Worm (Caenorhabditis elegans): ENCODE results near the gene tps-1.

- TF ChIP-seq pag-3 (tag; optimal IDR thresholded peaks at IDR 0.05; ENCODE audit: borderline replicate concordance) (no peak), elt-2 (tag; optimal IDR thresholded peaks at IDR 0.05) (no peak), rnt-1 (tag; optimal IDR thresholded peaks at IDR 0.05) (no peak), pha-4 (tag; optimal IDR thresholded peaks at IDR 0.05) (no peak), nhr-11 (tag; optimal IDR thresholded peaks at IDR 0.05) (no peak), fkh-10 (GFP tag; optimal IDR thresholded peaks at IDR 0.05) (no peak), lin-11 (tag; optimal IDR thresholded peaks at IDR 0.05) (no peak), ceh-19 (GFP tag; optimal IDR thresholded peaks at IDR 0.05) (no peak)
Observed at ce11 chrX:17516941-17517340, 42.6 kb upstream of the tps-1 start.

Data from whole organism, late embryonic.